Worm (Caenorhabditis elegans) whole organism, young adult: ENCODE results near the gene T19B10.5.

Experiments used
- B0019.2 ChIP-seq: fragments of 200-800 bp; sonication (Bioruptor generic); conservative IDR thresholded peaks from 2 replicates; pipeline ENCODE4 v1.3.6; 2022; ENCODE audit warnings: missing genetic modification reagents, missing genetic modification characterization, missing compliant biosample characterization
- B0035.1 ChIP-seq: sonication (generic microtip); optimal IDR thresholded peaks from 2 replicates; lab custom pipeline; 2016; ENCODE audit warnings: missing genetic modification characterization, mild to moderate bottlenecking, missing compliant biosample characterization, missing genotype, missing genetic modification reagents
- B0261.1 ChIP-seq: sonication (generic microtip); optimal IDR thresholded peaks from 2 replicates; lab custom pipeline; 2016; ENCODE audit warnings: mild to moderate bottlenecking, missing genetic modification characterization, moderate library complexity, missing compliant biosample characterization
- C17E4.6 ChIP-seq: fragments of 200-800 bp; sonication (Bioruptor generic); IDR thresholded peaks from 2 replicates; pipeline ENCODE4 v1.3.6; 2022; ENCODE audit warnings: missing genetic modification reagents, missing genetic modification characterization, missing compliant biosample characterization
- D2030.7 ChIP-seq: fragments of 200-800 bp; sonication (Bioruptor generic); IDR thresholded peaks from 2 replicates; pipeline ENCODE4 v1.3.6; 2022; ENCODE audit warnings: missing genetic modification reagents, missing genetic modification characterization, missing compliant biosample characterization
- F33H1.4 ChIP-seq: fragments of 200-800 bp; sonication (Bioruptor generic); IDR thresholded peaks from 2 replicates; pipeline ENCODE4 v1.3.6; 2022; ENCODE audit warnings: missing genetic modification reagents, missing genetic modification characterization, missing compliant biosample characterization
- F37B4.10 ChIP-seq: fragments of 200-800 bp; sonication (Bioruptor generic); IDR thresholded peaks from 2 replicates; pipeline ENCODE4 v1.3.6; 2022; ENCODE audit warnings: missing genetic modification characterization, missing compliant biosample characterization
- F39B2.1 ChIP-seq: fragments of 200-800 bp; sonication (Bioruptor generic); IDR thresholded peaks from 2 replicates; pipeline ENCODE4 v1.3.6; 2022; ENCODE audit warnings: missing genetic modification reagents, missing genetic modification characterization, missing compliant biosample characterization
- F55B11.4 ChIP-seq: sonication (generic microtip); optimal IDR thresholded peaks from 2 replicates; lab custom pipeline; 2016; ENCODE audit warnings: missing compliant biosample characterization, missing genetic modification characterization, borderline replicate concordance; ENCODE audit not compliant: insufficient read depth
- F57C9.4 ChIP-seq: sonication (generic microtip); optimal IDR thresholded peaks from 2 replicates; lab custom pipeline; 2017; ENCODE audit warnings: mild to moderate bottlenecking, missing genetic modification characterization, missing compliant biosample characterization
- K11D2.4 ChIP-seq: fragments of 200-800 bp; sonication (Bioruptor generic); IDR thresholded peaks from 2 replicates; pipeline ENCODE4 v1.3.6; 2022; ENCODE audit warnings: missing genetic modification reagents, missing genetic modification characterization, missing compliant biosample characterization
- K12H6.12 ChIP-seq: fragments of 200-800 bp; sonication (Bioruptor generic); optimal IDR thresholded peaks from 2 replicates; lab custom pipeline; 2018; ENCODE audit warnings: mild to moderate bottlenecking, missing genetic modification characterization, missing compliant biosample characterization
- Y53F4B.3 ChIP-seq: fragments of 200-800 bp; sonication (Bioruptor generic); IDR thresholded peaks from 2 replicates; pipeline ENCODE4 v1.3.6; 2022; ENCODE audit warnings: missing genetic modification reagents, missing genetic modification characterization, missing compliant biosample characterization
- Y56A3A.18 ChIP-seq: fragments of 200-800 bp; sonication (Bioruptor generic); IDR thresholded peaks from 2 replicates; pipeline ENCODE4 v1.3.6; 2022; ENCODE audit warnings: missing genetic modification reagents, missing genetic modification characterization, missing compliant biosample characterization
- Y95B8A.8 ChIP-seq: fragments of 200-800 bp; sonication (Bioruptor generic); IDR thresholded peaks from 2 replicates; pipeline ENCODE4 v1.3.6; 2022; ENCODE audit warnings: missing genetic modification reagents, missing genetic modification characterization, missing compliant biosample characterization
- ama-1 ChIP-seq, 3 experiments: fragments of 150-350 bp in 1 of 3; sonication (generic microtip) in 2 of 3; optimal IDR thresholded peaks; 2 replicates each; lab custom pipeline; 2014 to 2018; ENCODE audit warnings: missing biosample characterization in 2 of 3, missing genetic modification characterization in 2 of 3, missing genetic modification reagents in 2 of 3
- athp-1 ChIP-seq: sonication (generic microtip); optimal IDR thresholded peaks from 2 replicates; lab custom pipeline; 2017; ENCODE audit warnings: mild to moderate bottlenecking, missing genetic modification characterization, missing compliant biosample characterization
- attf-3 ChIP-seq: fragments of 200-800 bp; sonication (Bioruptor generic); conservative IDR thresholded peaks from 2 replicates; pipeline ENCODE4 v1.3.6; 2022; ENCODE audit warnings: missing genetic modification reagents, missing genetic modification characterization, missing compliant biosample characterization
- attf-5 ChIP-seq: fragments of 200-800 bp; sonication (Bioruptor generic); optimal IDR thresholded peaks from 2 replicates; lab custom pipeline; 2018; ENCODE audit warnings: mild to moderate bottlenecking, missing genetic modification characterization, missing compliant biosample characterization
- ceh-40 ChIP-seq: fragments of 200-800 bp; sonication (Bioruptor generic); IDR thresholded peaks from 2 replicates; pipeline ENCODE4 v1.3.6; 2022; ENCODE audit warnings: missing genetic modification characterization, missing compliant biosample characterization
- ceh-91 ChIP-seq: fragments of 200-800 bp; sonication (Bioruptor generic); IDR thresholded peaks from 2 replicates; pipeline ENCODE4 v1.3.6; 2022; ENCODE audit warnings: missing genetic modification reagents, missing genetic modification characterization, missing compliant biosample characterization
- chd-7 ChIP-seq: sonication (generic microtip); optimal IDR thresholded peaks from 2 replicates; lab custom pipeline; 2016; ENCODE audit warnings: mild to moderate bottlenecking, missing genetic modification characterization, moderate library complexity, missing compliant biosample characterization
- dox-1 ChIP-seq: fragments of 200-800 bp; sonication (Bioruptor generic); IDR thresholded peaks from 2 replicates; pipeline ENCODE4 v1.3.6; 2022; ENCODE audit warnings: missing genetic modification reagents, missing genetic modification characterization, missing compliant biosample characterization
- dpff-1 ChIP-seq: sonication (generic microtip); optimal IDR thresholded peaks from 2 replicates; lab custom pipeline; 2017; ENCODE audit warnings: mild to moderate bottlenecking, missing genetic modification characterization, missing compliant biosample characterization
- efl-1 ChIP-seq: fragments of 150-350 bp; optimal IDR thresholded peaks from 2 replicates; lab custom pipeline; 2014; ENCODE audit warnings: missing biosample characterization, missing genetic modification reagents, missing genetic modification characterization
- ekl-4 ChIP-seq: fragments of 200-800 bp; sonication (Bioruptor generic); IDR thresholded peaks from 2 replicates; pipeline ENCODE4 v1.3.6; 2022; ENCODE audit warnings: missing genetic modification reagents, missing genetic modification characterization, missing compliant biosample characterization
- fkh-3 ChIP-seq: sonication (generic microtip); optimal IDR thresholded peaks from 2 replicates; lab custom pipeline; 2016; ENCODE audit warnings: mild to moderate bottlenecking, missing genetic modification characterization, missing compliant biosample characterization
- him-1 ChIP-seq: sonication (generic microtip); optimal IDR thresholded peaks from 2 replicates; lab custom pipeline; 2016; ENCODE audit warnings: missing genotype, missing genetic modification reagents, missing genetic modification characterization, missing compliant biosample characterization
- hmg-1.2 ChIP-seq: fragments of 200-800 bp; sonication (Bioruptor generic); IDR thresholded peaks from 2 replicates; pipeline ENCODE4 v1.3.6; 2022; ENCODE audit warnings: missing genetic modification reagents, missing genetic modification characterization, missing compliant biosample characterization
- lin-35 ChIP-seq, 3 experiments: fragments of 150-350 bp in 2 of 3; sonication (generic microtip) in 1 of 3; optimal IDR thresholded peaks; 2 replicates each; lab custom pipeline; 2014 to 2018; ENCODE audit warnings: missing biosample characterization in 3 of 3, missing genetic modification characterization in 3 of 3, missing genetic modification reagents in 3 of 3
- madf-6 ChIP-seq: fragments of 200-800 bp; sonication (Bioruptor generic); IDR thresholded peaks from 2 replicates; pipeline ENCODE4 v1.3.6; 2022; ENCODE audit warnings: missing genetic modification reagents, missing genetic modification characterization, missing compliant biosample characterization
- mcd-1 ChIP-seq: fragments of 200-800 bp; sonication (Bioruptor generic); IDR thresholded peaks from 2 replicates; pipeline ENCODE4 v1.3.6; 2022; ENCODE audit warnings: missing genetic modification reagents, missing genetic modification characterization, missing compliant biosample characterization
- nfyb-1 ChIP-seq: fragments of 200-800 bp; sonication (Bioruptor generic); IDR thresholded peaks from 2 replicates; pipeline ENCODE4 v1.3.6; 2022; ENCODE audit warnings: missing genetic modification reagents, missing genetic modification characterization, missing compliant biosample characterization
- nhr-120 ChIP-seq: fragments of 200-800 bp; sonication (Bioruptor generic); IDR thresholded peaks from 2 replicates; pipeline ENCODE4 v1.3.6; 2022; ENCODE audit warnings: missing genetic modification characterization, missing compliant biosample characterization
- nhr-179 ChIP-seq: sonication (generic microtip); optimal IDR thresholded peaks from 2 replicates; lab custom pipeline; 2016; ENCODE audit warnings: mild to moderate bottlenecking, missing genetic modification characterization, missing compliant biosample characterization
- nhr-27 ChIP-seq: fragments of 200-800 bp; sonication (Bioruptor generic); optimal IDR thresholded peaks from 2 replicates; lab custom pipeline; 2018; ENCODE audit warnings: mild to moderate bottlenecking, missing genetic modification characterization, moderate library complexity, missing compliant biosample characterization
- nhr-90 ChIP-seq: sonication (generic microtip); optimal IDR thresholded peaks from 2 replicates; lab custom pipeline; 2016; ENCODE audit warnings: missing genotype, mild to moderate bottlenecking, missing genetic modification characterization, missing compliant biosample characterization
- sea-2 ChIP-seq: fragments of 200-800 bp; sonication (Bioruptor generic); IDR thresholded peaks from 2 replicates; pipeline ENCODE4 v1.3.6; 2022; ENCODE audit warnings: missing genetic modification characterization, missing compliant biosample characterization
- snpc-1.1 ChIP-seq: sonication (generic microtip); optimal IDR thresholded peaks from 2 replicates; lab custom pipeline; 2017; ENCODE audit warnings: missing genetic modification characterization, mild to moderate bottlenecking, missing compliant biosample characterization, antibody characterized with exemption, moderate library complexity, missing genotype, missing genetic modification reagents; ENCODE audit not compliant: insufficient read depth
- snpc-1.3 ChIP-seq: sonication (generic microtip); optimal IDR thresholded peaks from 2 replicates; lab custom pipeline; 2017; ENCODE audit warnings: missing genetic modification characterization, mild to moderate bottlenecking, missing compliant biosample characterization, antibody characterized with exemption, moderate library complexity, missing genotype, missing genetic modification reagents; ENCODE audit not compliant: insufficient read depth
- snpc-4 ChIP-seq, 5 experiments: fragments of 150-350 bp in 1 of 5; sonication (generic microtip) in 4 of 5; optimal IDR thresholded peaks; 2 replicates each; lab custom pipeline; 2014 to 2018; ENCODE audit warnings: missing genetic modification characterization in 5 of 5, missing biosample characterization in 3 of 5, antibody characterized with exemption in 2 of 5, mild to moderate bottlenecking in 2 of 5, missing compliant biosample characterization in 2 of 5, missing genotype in 2 of 5, moderate library complexity in 2 of 5, missing genetic modification reagents in 1 of 5
- tbx-9 ChIP-seq: sonication (generic microtip); optimal IDR thresholded peaks from 2 replicates; lab custom pipeline; 2016; ENCODE audit warnings: borderline replicate concordance, missing genetic modification characterization, inconsistent platforms, missing compliant biosample characterization
- zfh-2 ChIP-seq: fragments of 200-800 bp; sonication (Bioruptor generic); conservative IDR thresholded peaks from 2 replicates; pipeline ENCODE4 v1.3.6; 2022; ENCODE audit warnings: missing genetic modification reagents, missing genetic modification characterization, missing compliant biosample characterization
- ztf-22 ChIP-seq: fragments of 200-800 bp; sonication (Bioruptor generic); optimal IDR thresholded peaks from 2 replicates; lab custom pipeline; 2018; ENCODE audit warnings: mild to moderate bottlenecking, missing genetic modification characterization, moderate library complexity, missing compliant biosample characterization
- ztf-25 ChIP-seq: fragments of 200-800 bp; sonication (Bioruptor generic); IDR thresholded peaks from 2 replicates; pipeline ENCODE4 v1.3.6; 2022; ENCODE audit warnings: missing genetic modification reagents, missing genetic modification characterization, missing compliant biosample characterization

The T19B10.5 gene

ce11 chrV:11220936-11221335 lies 13.5 kb upstream of the T19B10.5 start, which contains the start of gene T19B10.2:
Gene T19B10.2 (plus strand): TSS chrV:11221302.
- TF ChIP-seq ztf-22 (GFP tag; lab: Kevin White, UChicago) (no peak), K11D2.4 (GFP tag; lab: Robert Waterston, UW) (no peak), dox-1 (GFP tag; lab: Robert Waterston, UW) (no peak), madf-6 (GFP tag; lab: Robert Waterston, UW) (no peak), ekl-4 (GFP tag; lab: Robert Waterston, UW) (no peak), snpc-1.1 (no peak), mcd-1 (GFP tag; lab: Robert Waterston, UW) (no peak), Y95B8A.8 (GFP tag; lab: Robert Waterston, UW) (no peak), sea-2 (GFP tag; lab: Robert Waterston, UW) (no peak), nhr-27 (tag; lab: Kevin White, UChicago) (no peak), efl-1 (GFP tag; lab: Kevin White, UChicago) (no peak), dpff-1 (tag; lab: Kevin White, UChicago) (no peak), athp-1 (no peak), F57C9.4 (tag; lab: Kevin White, UChicago) (no peak), nfyb-1 (GFP tag; lab: Robert Waterston, UW) (no peak), Y53F4B.3 (GFP tag; lab: Robert Waterston, UW) (no peak), B0019.2 (no peak), nhr-120 (GFP tag; lab: Robert Waterston, UW) (no peak)

ce11 chrV:11223698-11224097 lies 10.8 kb upstream of the T19B10.5 start:
- TF ChIP-seq C17E4.6 (GFP tag; lab: Robert Waterston, UW) (no peak), chd-7 (tag; lab: Kevin White, UChicago) (no peak), D2030.7 (GFP tag; lab: Robert Waterston, UW) (no peak), fkh-3 (tag; lab: Kevin White, UChicago) (no peak), attf-5 (GFP tag; lab: Kevin White, UChicago) (no peak), attf-3 (GFP tag; lab: Robert Waterston, UW) (no peak), nhr-90 (no peak), F55B11.4 (no peak), F37B4.10 (GFP tag; lab: Robert Waterston, UW) (no peak), snpc-4 (GFP tag; optimal IDR thresholded peaks at IDR 0.05; lab: Kevin White, UChicago) (no peak), snpc-4 (tag; optimal IDR thresholded peaks at IDR 0.05; lab: Kevin White, UChicago) (no peak), tbx-9 (no peak), Y56A3A.18 (GFP tag; lab: Robert Waterston, UW) (no peak), snpc-1.3 (tag; lab: Kevin White, UChicago) (no peak), ceh-40 (GFP tag; lab: Robert Waterston, UW) (no peak), sea-2 (GFP tag; lab: Robert Waterston, UW) (no peak), hmg-1.2 (GFP tag; lab: Robert Waterston, UW) (no peak), F33H1.4 (GFP tag; lab: Robert Waterston, UW) (no peak), F39B2.1 (GFP tag; lab: Robert Waterston, UW) (no peak), ceh-91 (GFP tag; lab: Robert Waterston, UW) (no peak)

ce11 chrV:11225981-11226380 lies 8.5 kb upstream of the T19B10.5 start, which contains the start of gene bgal-1:
Gene bgal-1 (minus strand): TSS chrV:11226018.
- TF ChIP-seq F55B11.4 (no peak), K12H6.12 (tag; lab: Kevin White, UChicago) (no peak), him-1 (no peak), lin-35 (GFP tag; optimal IDR thresholded peaks at IDR 0.05; lab: Kevin White, UChicago) (peak in 1 of 3 experiments; percentile 37), nhr-179 (no peak), fkh-3 (tag; lab: Kevin White, UChicago) (no peak), snpc-1.1 (no peak), ceh-40 (GFP tag; lab: Robert Waterston, UW) (no peak), ama-1 (optimal IDR thresholded peaks at IDR 0.05; lab: Kevin White, UChicago) (peak; percentile 22), ama-1 (GFP tag; optimal IDR thresholded peaks at IDR 0.05; lab: Kevin White, UChicago) (peak in 1 of 2 experiments; percentile 15), F57C9.4 (tag; lab: Kevin White, UChicago) (no peak), attf-5 (GFP tag; lab: Kevin White, UChicago) (no peak), ztf-25 (no peak), zfh-2 (no peak), B0261.1 (tag; lab: Kevin White, UChicago) (no peak), B0035.1 (tag; lab: Kevin White, UChicago) (no peak), B0019.2 (no peak)
